Worm (Caenorhabditis elegans) whole organism, late embryonic: ENCODE data around the gene sto-2.

Source experiments
- ama-1 ChIP-seq: fragments of 150-350 bp; optimal IDR thresholded peaks from 2 replicates; lab custom pipeline; 2014
- elt-2 ChIP-seq: sonication (generic microtip); optimal IDR thresholded peaks from 2 replicates; lab custom pipeline; 2016; ENCODE audit warnings: missing genetic modification reagents, missing genetic modification characterization, missing compliant biosample characterization
- pqm-1 ChIP-seq: sonication (generic microtip); optimal IDR thresholded peaks from 2 replicates; lab custom pipeline; 2016; ENCODE audit warnings: missing genetic modification characterization, missing compliant biosample characterization
- unc-55 ChIP-seq: sonication (generic microtip); optimal IDR thresholded peaks from 2 replicates; lab custom pipeline; 2017; ENCODE audit warnings: missing biosample characterization, missing genetic modification reagents, missing genetic modification characterization
- ztf-16 ChIP-seq: sonication (generic microtip); optimal IDR thresholded peaks from 2 replicates; lab custom pipeline; 2017; ENCODE audit warnings: missing genetic modification characterization, missing compliant biosample characterization

- TF ChIP-seq unc-55 (GFP tag; lab: Kevin White, UChicago) (no peak), ztf-16 (tag; lab: Kevin White, UChicago) (no peak), pqm-1 (tag; lab: Kevin White, UChicago) (no peak), elt-2 (tag; lab: Kevin White, UChicago) (no peak), ama-1 (lab: Kevin White, UChicago) (no peak)
These were observed 59.2 kb downstream of the sto-2 start, which contains the start of gene Y34B4A.4 for ce11 chrX:5264026-5264425.
